Worm (Caenorhabditis elegans) whole organism, L1 larva: ENCODE measurements around the gene F46B6.2.

ENCODE experiments used
- ces-1 ChIP-seq: fragments of 150-350 bp; optimal IDR thresholded peaks from 2 replicates; lab custom pipeline; 2014; ENCODE audit warnings: missing biosample characterization, missing genetic modification reagents, missing genetic modification characterization
- fkh-10 ChIP-seq: sonication (generic microtip); optimal IDR thresholded peaks from 2 replicates; lab custom pipeline; 2017; ENCODE audit warnings: missing biosample characterization, missing genetic modification reagents, missing genetic modification characterization
- mdl-1 ChIP-seq, 2 experiments: fragments of 150-350 bp; optimal IDR thresholded peaks; 2 replicates each; lab custom pipeline; 2014 to 2017; ENCODE audit warnings: missing biosample characterization in 2 of 2, missing genetic modification characterization in 2 of 2, inconsistent platforms in 1 of 2
- nhr-11 ChIP-seq: fragments of 150-350 bp; optimal IDR thresholded peaks from 2 replicates; lab custom pipeline; 2014; ENCODE audit warnings: missing biosample characterization, missing genetic modification characterization
- nhr-20 ChIP-seq: sonication (generic microtip); optimal IDR thresholded peaks from 2 replicates; lab custom pipeline; 2016; ENCODE audit warnings: mild to moderate bottlenecking, missing genetic modification characterization, missing compliant biosample characterization
- sup-37 ChIP-seq: fragments of 200-800 bp; sonication (Bioruptor generic); optimal IDR thresholded peaks from 2 replicates; lab custom pipeline; 2018; ENCODE audit warnings: mild to moderate bottlenecking, missing genetic modification characterization, missing compliant biosample characterization
- tbx-2 ChIP-seq: sonication (generic microtip); optimal IDR thresholded peaks from 2 replicates; lab custom pipeline; 2016; ENCODE audit warnings: missing genetic modification characterization, missing compliant biosample characterization
- unc-62 ChIP-seq: fragments of 150-350 bp; optimal IDR thresholded peaks from 2 replicates; lab custom pipeline; 2014; ENCODE audit warnings: missing biosample characterization, missing genetic modification reagents, missing genetic modification characterization

ce11 chrV:9730743-9731706 is 41.1 kb upstream of the F46B6.2 start:
- TF ChIP-seq mdl-1 (tag; optimal IDR thresholded peaks at IDR 0.05; lab: Kevin White, UChicago) (peak; percentile 74 to 97), nhr-20 (tag; lab: Kevin White, UChicago) (peak; percentile 98), unc-62 (GFP tag; lab: Kevin White, UChicago) (no peak), fkh-10 (GFP tag; lab: Kevin White, UChicago) (peak; percentile 96), nhr-11 (tag; lab: Kevin White, UChicago) (peak; percentile 41), ces-1 (peak; percentile 23), tbx-2 (tag; lab: Kevin White, UChicago) (peak; percentile 97), sup-37 (GFP tag; lab: Kevin White, UChicago) (peak; percentile 65)
